Fruit fly (Drosophila melanogaster) whole organism, embryonic: ENCODE measurements around the gene CG8372.

Experiments used
- Aef1 ChIP-seq: fragments of 200-800 bp; sonication (Bioruptor generic); IDR thresholded peaks from 3 replicates; pipeline ENCODE4 v1.3.6; 2022; ENCODE audit warnings: missing biosample characterization, missing genetic modification characterization
- Bdp1 ChIP-seq: fragments of 200-800 bp; sonication (Bioruptor generic); optimal IDR thresholded peaks from 3 replicates; lab custom pipeline; 2016; ENCODE audit warnings: missing biosample characterization, missing genetic modification characterization
- Blimp-1 ChIP-seq: fragments of 200-800 bp; sonication (Bioruptor generic); optimal IDR thresholded peaks from 3 replicates; lab custom pipeline; 2018; ENCODE audit warnings: missing biosample characterization, missing genetic modification characterization, mild to moderate bottlenecking, moderate library complexity, missing genetic modification reagents
- BtbVII ChIP-seq: fragments of 200-800 bp; sonication (Bioruptor generic); optimal IDR thresholded peaks from 3 replicates; lab custom pipeline; 2017; ENCODE audit warnings: missing biosample characterization, mild to moderate bottlenecking, missing genetic modification characterization
- CG11504 ChIP-seq: fragments of 200-800 bp; sonication (Bioruptor generic); optimal IDR thresholded peaks from 3 replicates; lab custom pipeline; 2019; ENCODE audit warnings: missing biosample characterization, mild to moderate bottlenecking, missing genetic modification characterization, moderate library complexity
- CG11696 ChIP-seq: fragments of 200-800 bp; sonication (Bioruptor generic); IDR thresholded peaks from 2 replicates; pipeline ENCODE4 v1.3.6; 2022; ENCODE audit warnings: missing biosample characterization, missing genetic modification characterization
- CG12391 ChIP-seq: fragments of 200-800 bp; sonication (Bioruptor generic); optimal IDR thresholded peaks from 3 replicates; lab custom pipeline; 2018; ENCODE audit warnings: missing biosample characterization, mild to moderate bottlenecking, missing genetic modification characterization, moderate library complexity
- CG13296 ChIP-seq: fragments of 200-800 bp; sonication (Bioruptor generic); optimal IDR thresholded peaks from 3 replicates; lab custom pipeline; 2018; ENCODE audit warnings: missing biosample characterization, mild to moderate bottlenecking, missing genetic modification characterization
- CG13624 ChIP-seq: fragments of 200-800 bp; sonication (Bioruptor generic); optimal IDR thresholded peaks from 2 replicates; lab custom pipeline; 2016; ENCODE audit warnings: missing biosample characterization, missing genetic modification characterization
- CG13775 ChIP-seq: fragments of 200-800 bp; sonication (Bioruptor generic); optimal IDR thresholded peaks from 3 replicates; lab custom pipeline; 2017; ENCODE audit warnings: missing biosample characterization, mild to moderate bottlenecking, missing genetic modification characterization
- CG14014 ChIP-seq: fragments of 200-800 bp; sonication (Bioruptor generic); IDR thresholded peaks from 2 replicates; pipeline ENCODE4 v1.3.6; 2022; ENCODE audit warnings: missing biosample characterization, missing genetic modification characterization
- CG15514 ChIP-seq: fragments of 200-800 bp; sonication (Bioruptor generic); optimal IDR thresholded peaks from 3 replicates; lab custom pipeline; 2017; ENCODE audit warnings: missing biosample characterization, missing genetic modification characterization, mild to moderate bottlenecking, moderate library complexity, missing genetic modification reagents
- CG17361 ChIP-seq: fragments of 200-800 bp; sonication (Bioruptor generic); IDR thresholded peaks from 3 replicates; pipeline ENCODE4 v1.3.6; 2022; ENCODE audit warnings: missing biosample characterization, missing genetic modification characterization
- CG17802 ChIP-seq: fragments of 200-800 bp; sonication (Bioruptor generic); optimal IDR thresholded peaks from 2 replicates; lab custom pipeline; 2018; ENCODE audit warnings: missing biosample characterization, mild to moderate bottlenecking, missing genetic modification characterization, moderate library complexity
- CG18764 ChIP-seq: fragments of 200-800 bp; sonication (Bioruptor generic); optimal IDR thresholded peaks from 3 replicates; lab custom pipeline; 2016; ENCODE audit warnings: missing biosample characterization, missing genetic modification characterization
- CG2712 ChIP-seq: fragments of 200-800 bp; optimal IDR thresholded peaks from 3 replicates; lab custom pipeline; 2019; ENCODE audit warnings: missing biosample characterization, mild to moderate bottlenecking, missing genetic modification characterization, moderate library complexity
- CG32772 ChIP-seq: fragments of 200-800 bp; sonication (Bioruptor generic); IDR thresholded peaks from 2 replicates; pipeline ENCODE4 v1.3.6; 2022; ENCODE audit warnings: missing biosample characterization, missing genetic modification characterization
- CG43689 ChIP-seq: fragments of 200-800 bp; sonication (Bioruptor generic); IDR thresholded peaks from 2 replicates; pipeline ENCODE4 v1.3.6; 2022; ENCODE audit warnings: missing biosample characterization, missing genetic modification characterization
- CG6689 ChIP-seq: fragments of 200-800 bp; sonication (Bioruptor generic); IDR thresholded peaks from 2 replicates; pipeline ENCODE4 v1.3.6; 2022; ENCODE audit warnings: missing biosample characterization, missing genetic modification characterization
- CG7372 ChIP-seq: fragments of 200-800 bp; sonication (Bioruptor generic); IDR thresholded peaks from 2 replicates; pipeline ENCODE4 v1.3.6; 2022; ENCODE audit warnings: missing biosample characterization, missing genetic modification characterization
- CG7963 ChIP-seq: fragments of 200-800 bp; sonication (Bioruptor generic); IDR thresholded peaks from 3 replicates; pipeline ENCODE4 v1.3.6; 2022; ENCODE audit warnings: missing biosample characterization, missing genetic modification characterization; ENCODE audit not compliant: partially characterized antibody
- CG8478 ChIP-seq: fragments of >200 bp; optimal IDR thresholded peaks from 2 replicates; lab custom pipeline; 2018
- CG9932 ChIP-seq: fragments of 200-800 bp; sonication (Bioruptor generic); IDR thresholded peaks from 2 replicates; pipeline ENCODE4 v1.3.6; 2022; ENCODE audit warnings: missing biosample characterization, missing genetic modification characterization
- Doc3 ChIP-seq: fragments of 200-800 bp; sonication (Bioruptor generic); IDR thresholded peaks from 3 replicates; pipeline ENCODE4 v1.3.6; 2022; ENCODE audit warnings: missing biosample characterization, missing genetic modification characterization; ENCODE audit not compliant: partially characterized antibody
- Fer3 ChIP-seq: fragments of 200-800 bp; sonication (Bioruptor generic); optimal IDR thresholded peaks from 2 replicates; lab custom pipeline; 2018; ENCODE audit warnings: missing biosample characterization, mild to moderate bottlenecking, missing genetic modification characterization, moderate library complexity
- Gug ChIP-seq: fragments of 200-800 bp; sonication (Bioruptor generic); IDR thresholded peaks from 4 replicates; pipeline ENCODE4 v1.3.6; 2022; ENCODE audit warnings: missing biosample characterization, missing genetic modification characterization
- MTF-1 ChIP-seq: fragments of 200-800 bp; sonication (Bioruptor generic); optimal IDR thresholded peaks from 2 replicates; lab custom pipeline; 2018; ENCODE audit warnings: missing biosample characterization, mild to moderate bottlenecking, missing genetic modification characterization, borderline replicate concordance
- Mrtf ChIP-seq: fragments of 200-800 bp; sonication (Bioruptor generic); IDR thresholded peaks from 3 replicates; pipeline ENCODE4 v1.3.6; 2022; ENCODE audit warnings: missing biosample characterization, missing genetic modification characterization
- NC2α ChIP-seq: fragments of 200-800 bp; sonication (Bioruptor generic); optimal IDR thresholded peaks from 2 replicates; lab custom pipeline; 2016; ENCODE audit warnings: missing biosample characterization, missing genetic modification characterization
- NFAT ChIP-seq: fragments of 200-800 bp; sonication (Bioruptor generic); IDR thresholded peaks from 2 replicates; pipeline ENCODE4 v1.3.6; 2022; ENCODE audit warnings: missing biosample characterization, missing genetic modification characterization
- Ravus ChIP-seq: fragments of 200-800 bp; sonication (Bioruptor generic); IDR thresholded peaks from 2 replicates; pipeline ENCODE4 v1.3.6; 2022; ENCODE audit warnings: missing biosample characterization, missing genetic modification characterization
- Rfx ChIP-seq: fragments of 200-800 bp; sonication (Bioruptor generic); IDR thresholded peaks from 2 replicates; pipeline ENCODE4 v1.3.6; 2022; ENCODE audit warnings: missing biosample characterization, missing genetic modification characterization
- Spps ChIP-seq: fragments of 200-800 bp; sonication (Bioruptor generic); optimal IDR thresholded peaks from 2 replicates; lab custom pipeline; 2018; ENCODE audit warnings: missing biosample characterization, mild to moderate bottlenecking, missing genetic modification characterization
- Xrp1 ChIP-seq: fragments of 200-800 bp; sonication (Bioruptor generic); IDR thresholded peaks from 2 replicates; pipeline ENCODE4 v1.3.6; 2022; ENCODE audit warnings: missing biosample characterization, missing genetic modification characterization
- aop ChIP-seq: fragments of 200-800 bp; sonication (Bioruptor generic); IDR thresholded peaks from 2 replicates; pipeline ENCODE4 v1.3.6; 2022; ENCODE audit warnings: missing biosample characterization, missing genetic modification characterization
- bigmax ChIP-seq: fragments of 200-800 bp; sonication (Bioruptor generic); optimal IDR thresholded peaks from 2 replicates; lab custom pipeline; 2018; ENCODE audit warnings: missing biosample characterization, mild to moderate bottlenecking, missing genetic modification characterization
- chm ChIP-seq: fragments of 200-800 bp; sonication (Bioruptor generic); IDR thresholded peaks from 2 replicates; pipeline ENCODE4 v1.3.6; 2022; ENCODE audit warnings: missing biosample characterization, missing genetic modification characterization
- corto ChIP-seq: fragments of 200-800 bp; sonication (Bioruptor generic); optimal IDR thresholded peaks from 2 replicates; lab custom pipeline; 2016; ENCODE audit warnings: missing biosample characterization, mild to moderate bottlenecking, missing genetic modification characterization, moderate library complexity
- dm ChIP-seq: fragments of 200-800 bp; sonication (Bioruptor generic); optimal IDR thresholded peaks from 3 replicates; lab custom pipeline; 2016; ENCODE audit warnings: missing biosample characterization, missing genetic modification characterization
- dpn ChIP-seq, 2 experiments: fragments of 200-800 bp; sonication (Bioruptor generic); optimal IDR thresholded peaks; 3 replicates each; lab custom pipeline; 2016; ENCODE audit warnings: missing biosample characterization in 2 of 2, missing genetic modification characterization in 2 of 2
- gt ChIP-seq: fragments of 200-800 bp; sonication (Bioruptor generic); IDR thresholded peaks from 2 replicates; pipeline ENCODE4 v1.3.6; 2022; ENCODE audit warnings: missing biosample characterization, missing genetic modification characterization
- hbn ChIP-seq: fragments of 200-800 bp; sonication (Bioruptor generic); IDR thresholded peaks from 2 replicates; pipeline ENCODE4 v1.3.6; 2022; ENCODE audit warnings: missing biosample characterization, missing genetic modification characterization; ENCODE audit not compliant: partially characterized antibody
- hth ChIP-seq: fragments of >200 bp; optimal IDR thresholded peaks from 2 replicates; lab custom pipeline; 2017; ENCODE audit warnings: inconsistent platforms
- kni ChIP-seq: fragments of 200-800 bp; sonication (Bioruptor generic); optimal IDR thresholded peaks from 3 replicates; lab custom pipeline; 2017; ENCODE audit warnings: mild to moderate bottlenecking, missing biosample characterization, missing genetic modification reagents, missing genetic modification characterization
- nau ChIP-seq: fragments of 200-800 bp; sonication (Bioruptor generic); optimal IDR thresholded peaks from 3 replicates; lab custom pipeline; 2017; ENCODE audit warnings: missing biosample characterization, mild to moderate bottlenecking, missing genetic modification characterization, missing genetic modification reagents
- otp ChIP-seq: fragments of 200-800 bp; sonication (Bioruptor generic); IDR thresholded peaks from 3 replicates; pipeline ENCODE4, ENCODE4 v1.3.6; 2022; ENCODE audit warnings: missing biosample characterization, missing genetic modification characterization
- prd ChIP-seq, 3 experiments: fragments of >200 bp in 2 of 3; fragments of 200-800 bp in 1 of 3; sonication (Bioruptor generic) in 1 of 3; optimal IDR thresholded peaks in 2 of 3; IDR thresholded peaks in 1 of 3; 2 replicates in 2 of 3; 3 replicates in 1 of 3; pipeline versions ENCODE4 v1.3.6 to Lab custom; 2017 to 2022; ENCODE audit warnings: missing biosample characterization in 1 of 3, missing genetic modification characterization in 1 of 3
- pzg ChIP-seq: fragments of 200-800 bp; sonication (Bioruptor generic); optimal IDR thresholded peaks from 3 replicates; lab custom pipeline; 2018; ENCODE audit warnings: missing biosample characterization, mild to moderate bottlenecking, missing genetic modification characterization, moderate library complexity
- tll ChIP-seq, 2 experiments: fragments of 200-800 bp in 1 of 2; fragments of >200 bp in 1 of 2; sonication (Bioruptor generic) in 1 of 2; optimal IDR thresholded peaks; 2 replicates each; lab custom pipeline; 2017 to 2019; ENCODE audit warnings: missing biosample characterization in 2 of 2, missing genetic modification characterization in 2 of 2, mild to moderate bottlenecking in 1 of 2, moderate library complexity in 1 of 2
- zfh2 ChIP-seq: fragments of 200-800 bp; sonication (Bioruptor generic); optimal IDR thresholded peaks from 2 replicates; lab custom pipeline; 2016; ENCODE audit warnings: missing biosample characterization, missing genetic modification characterization

The CG8372 gene

dm6 chr2L:8204996-8205567 lies 7.6 kb downstream of the CG8372 start, which contains the start of gene SLC5A11:
SLC5A11 (minus strand) TSS chr2L:8205132.
- TF ChIP-seq Fer3 = peak; percentile 95
- peak; percentile 70 for TF ChIP-seq dm (GFP tag; lab: Kevin White, UChicago)
- TF ChIP-seq CG32772 (GFP tag; lab: Robert Waterston, UW) = peak; percentile 95
- TF ChIP-seq CG13296 = peak; percentile 98
- peak; percentile 96 for TF ChIP-seq Blimp-1
- TF ChIP-seq CG7963 = no peak
- TF ChIP-seq CG2712 (tag; lab: Kevin White, UChicago) = peak; percentile 98
- TF ChIP-seq CG13775 = peak; percentile 88
- peak; percentile 88 for TF ChIP-seq CG43689
- TF ChIP-seq hth (lab: Kevin White, UChicago) = no peak
- peak; percentile 92 for TF ChIP-seq CG15514 (GFP tag; lab: Kevin White, UChicago)
- peak; percentile 96 for TF ChIP-seq CG9932
- TF ChIP-seq CG7372 (GFP tag; lab: Robert Waterston, UW) = peak; percentile 99
- TF ChIP-seq Aef1 (GFP tag; lab: Robert Waterston, UW) = peak; percentile 100
- TF ChIP-seq chm = peak; percentile 98
- TF ChIP-seq CG14014 (GFP tag; lab: Robert Waterston, UW) = peak; percentile 99
- TF ChIP-seq prd (optimal IDR thresholded peaks at IDR 0.05; lab: Kevin White, UChicago) = no peak
- peak; percentile 97 for TF ChIP-seq prd (GFP tag; IDR thresholded peaks at IDR 0.05; lab: Robert Waterston, UW)
- peak; percentile 61 for TF ChIP-seq CG17802 (tag; lab: Kevin White, UChicago)
- no peak for TF ChIP-seq hbn (GFP tag; lab: Robert Waterston, UW)
- TF ChIP-seq bigmax = peak; percentile 45
- peak; percentile 63 for TF ChIP-seq MTF-1 (GFP tag; lab: Kevin White, UChicago)
- peak; percentile 83; the same call in 1 of the 2 replicates for TF ChIP-seq gt (GFP tag; lab: Robert Waterston, UW)
- peak; percentile 22 for TF ChIP-seq NC2α (GFP tag; lab: Kevin White, UChicago)
- TF ChIP-seq Xrp1 (GFP tag; lab: Robert Waterston, UW) = peak; percentile 97
- peak; percentile 98 for TF ChIP-seq CG12391
- TF ChIP-seq CG8478 (lab: Kevin White, UChicago) = no peak
- TF ChIP-seq CG11504 (tag; lab: Kevin White, UChicago) = peak; percentile 93
- TF ChIP-seq zfh2 = peak; percentile 78
- peak; percentile 64 for TF ChIP-seq Ravus (GFP tag; lab: Robert Waterston, UW)
- no peak for TF ChIP-seq Doc3 (GFP tag; lab: Robert Waterston, UW)
- TF ChIP-seq CG13624 (GFP tag; lab: Kevin White, UChicago) = peak; percentile 99
- TF ChIP-seq Mrtf (GFP tag; lab: Robert Waterston, UW) = peak; percentile 94
- TF ChIP-seq NFAT (GFP tag; lab: Robert Waterston, UW) = peak; percentile 91
- peak; percentile 77 for TF ChIP-seq Spps (tag; lab: Kevin White, UChicago)
- peak; percentile 88 for TF ChIP-seq CG18764
- TF ChIP-seq BtbVII (GFP tag; lab: Kevin White, UChicago) = peak; percentile 97
- peak; percentile 97 for TF ChIP-seq otp (GFP tag; lab: Robert Waterston, UW)
- peak; percentile 87 for TF ChIP-seq Gug (GFP tag; lab: Robert Waterston, UW)
- peak; percentile 40 for TF ChIP-seq Bdp1 (GFP tag; lab: Kevin White, UChicago)
- peak; percentile 95 for TF ChIP-seq CG17361
- TF ChIP-seq CG6689 (GFP tag; lab: Robert Waterston, UW) = peak; percentile 97
- peak; percentile 83 for TF ChIP-seq kni
- peak; percentile 92 for TF ChIP-seq CG11696
- TF ChIP-seq nau (GFP tag; lab: Kevin White, UChicago) = peak; percentile 98
- TF ChIP-seq dpn (GFP tag; optimal IDR thresholded peaks at IDR 0.05; lab: Kevin White, UChicago) = peak; percentile 99
- peak; percentile 97 for TF ChIP-seq Rfx (GFP tag; lab: Robert Waterston, UW)
- TF ChIP-seq corto (GFP tag; lab: Kevin White, UChicago) = peak; percentile 99
- TF ChIP-seq aop = peak; percentile 34; the same call in 1 of the 2 replicates
- TF ChIP-seq tll (GFP tag; optimal IDR thresholded peaks at IDR 0.05; lab: Kevin White, UChicago) = peak in 1 of 2 experiments; percentile 80
- peak; percentile 16 for TF ChIP-seq pzg (GFP tag; lab: Kevin White, UChicago)
